Worm (Caenorhabditis elegans) whole organism, L1 larva: ENCODE measurements around the gene sahd-1.

Source experiments
- Y116A8C.19 ChIP-seq: sonication (generic microtip); optimal IDR thresholded peaks from 2 replicates; lab custom pipeline; 2016; ENCODE audit warnings: missing compliant biosample characterization, missing genetic modification characterization, borderline replicate concordance
- alr-1 ChIP-seq: fragments of 200-800 bp; sonication (Bioruptor generic); optimal IDR thresholded peaks from 2 replicates; lab custom pipeline; 2018; ENCODE audit warnings: borderline replicate concordance, mild to moderate bottlenecking, missing genetic modification characterization, missing compliant biosample characterization
- blmp-1 ChIP-seq: fragments of 150-350 bp; optimal IDR thresholded peaks from 2 replicates; lab custom pipeline; 2014; ENCODE audit warnings: missing biosample characterization, missing genetic modification characterization
- ceh-63 ChIP-seq: fragments of 200-800 bp; sonication (Bioruptor generic); optimal IDR thresholded peaks from 2 replicates; lab custom pipeline; 2018; ENCODE audit warnings: mild to moderate bottlenecking, missing genetic modification characterization, missing compliant biosample characterization
- ceh-82 ChIP-seq, 3 experiments: fragments of 150-350 bp in 1 of 3; sonication (generic microtip) in 2 of 3; optimal IDR thresholded peaks; 2 replicates each; lab custom pipeline; 2014 to 2017; ENCODE audit warnings: missing biosample characterization in 3 of 3, missing genetic modification characterization in 3 of 3
- ceh-88 ChIP-seq: fragments of 200-800 bp; sonication (Bioruptor generic); IDR thresholded peaks from 2 replicates; pipeline ENCODE4 v1.3.6; 2022; ENCODE audit warnings: missing genetic modification characterization, missing compliant biosample characterization
- dpl-1 ChIP-seq, 3 experiments: fragments of 150-350 bp in 2 of 3; sonication (generic microtip) in 1 of 3; optimal IDR thresholded peaks; 2 replicates each; lab custom pipeline; 2014 to 2017; ENCODE audit warnings: missing biosample characterization in 3 of 3, missing genetic modification characterization in 3 of 3, missing genetic modification reagents in 3 of 3
- efl-1 ChIP-seq, 4 experiments: fragments of 150-350 bp; optimal IDR thresholded peaks in 3 of 4; peaks in 1 of 4; 1 replicate in 1 of 4; 2 replicates in 3 of 4; lab custom pipeline; 2014; ENCODE audit warnings: missing biosample characterization in 2 of 4, missing genetic modification characterization in 2 of 4, missing genetic modification reagents in 2 of 4
- efl-3 ChIP-seq: fragments of 200-800 bp; sonication (Bioruptor generic); optimal IDR thresholded peaks from 2 replicates; lab custom pipeline; 2018; ENCODE audit warnings: mild to moderate bottlenecking, missing genetic modification characterization, missing compliant biosample characterization
- egl-27 ChIP-seq, 2 experiments: fragments of 150-350 bp in 1 of 2; sonication (generic microtip); optimal IDR thresholded peaks; 3 replicates each; lab custom pipeline; 2017 to 2018; ENCODE audit warnings: missing biosample characterization in 2 of 2, missing genetic modification characterization in 2 of 2, missing genetic modification reagents in 2 of 2
- elt-2 ChIP-seq: sonication (generic microtip); optimal IDR thresholded peaks from 2 replicates; lab custom pipeline; 2016; ENCODE audit warnings: missing genetic modification characterization, mild to moderate bottlenecking, inconsistent platforms, missing compliant biosample characterization, missing genetic modification reagents
- fkh-8 ChIP-seq: sonication (generic microtip); optimal IDR thresholded peaks from 2 replicates; lab custom pipeline; 2016; ENCODE audit warnings: mild to moderate bottlenecking, missing genetic modification characterization, missing compliant biosample characterization
- lin-35 ChIP-seq, 2 experiments: fragments of 150-350 bp; optimal IDR thresholded peaks; 2 replicates each; lab custom pipeline; 2014; ENCODE audit warnings: missing biosample characterization in 2 of 2, missing genetic modification characterization in 2 of 2, missing genetic modification reagents in 2 of 2
- lsy-2 ChIP-seq, 2 experiments: fragments of 150-350 bp; optimal IDR thresholded peaks; 2 replicates each; lab custom pipeline; 2014; ENCODE audit warnings: missing biosample characterization in 2 of 2, missing genetic modification characterization in 2 of 2
- mdl-1 ChIP-seq, 2 experiments: fragments of 150-350 bp; optimal IDR thresholded peaks; 2 replicates each; lab custom pipeline; 2014 to 2017; ENCODE audit warnings: missing biosample characterization in 2 of 2, missing genetic modification characterization in 2 of 2, inconsistent platforms in 1 of 2
- nhr-20 ChIP-seq: sonication (generic microtip); optimal IDR thresholded peaks from 2 replicates; lab custom pipeline; 2016; ENCODE audit warnings: mild to moderate bottlenecking, missing genetic modification characterization, missing compliant biosample characterization
- nhr-237 ChIP-seq: fragments of 150-350 bp; optimal IDR thresholded peaks from 2 replicates; lab custom pipeline; 2014; ENCODE audit warnings: missing biosample characterization, missing genetic modification characterization
- nhr-71 ChIP-seq: sonication (generic microtip); optimal IDR thresholded peaks from 2 replicates; lab custom pipeline; 2016; ENCODE audit warnings: mild to moderate bottlenecking, missing genetic modification characterization, moderate library complexity, missing compliant biosample characterization
- nhr-76 ChIP-seq: sonication (generic microtip); optimal IDR thresholded peaks from 2 replicates; lab custom pipeline; 2017; ENCODE audit warnings: missing biosample characterization, missing genetic modification characterization
- nhr-84 ChIP-seq: sonication (generic microtip); optimal IDR thresholded peaks from 2 replicates; lab custom pipeline; 2017; ENCODE audit warnings: missing biosample characterization, missing genetic modification characterization
- pqm-1 ChIP-seq: sonication (generic microtip); optimal IDR thresholded peaks from 3 replicates; lab custom pipeline; 2017; ENCODE audit warnings: missing biosample characterization, missing genetic modification characterization
- rnt-1 ChIP-seq: sonication (generic microtip); optimal IDR thresholded peaks from 2 replicates; lab custom pipeline; 2016; ENCODE audit warnings: mild to moderate bottlenecking, missing genetic modification characterization, moderate library complexity, missing compliant biosample characterization
- skn-1 ChIP-seq: fragments of 150-350 bp; optimal IDR thresholded peaks from 2 replicates; lab custom pipeline; 2014; ENCODE audit warnings: missing biosample characterization, missing genetic modification characterization
- snu-23 ChIP-seq: sonication (generic microtip); optimal IDR thresholded peaks from 2 replicates; lab custom pipeline; 2016; ENCODE audit warnings: missing genetic modification characterization, missing compliant biosample characterization
- sox-4 ChIP-seq: sonication (generic microtip); optimal IDR thresholded peaks from 2 replicates; lab custom pipeline; 2016; ENCODE audit warnings: missing genetic modification characterization, missing compliant biosample characterization
- sup-37 ChIP-seq: fragments of 200-800 bp; sonication (Bioruptor generic); optimal IDR thresholded peaks from 2 replicates; lab custom pipeline; 2018; ENCODE audit warnings: mild to moderate bottlenecking, missing genetic modification characterization, missing compliant biosample characterization
- swsn-7 ChIP-seq: sonication (generic microtip); optimal IDR thresholded peaks from 2 replicates; lab custom pipeline; 2016; ENCODE audit warnings: missing genetic modification characterization, missing compliant biosample characterization
- unc-98 ChIP-seq: fragments of 200-800 bp; sonication (Bioruptor generic); IDR thresholded peaks from 2 replicates; pipeline ENCODE4 v1.3.6; 2022; ENCODE audit warnings: missing genetic modification characterization, missing compliant biosample characterization
- ztf-4 ChIP-seq: fragments of 150-350 bp; optimal IDR thresholded peaks from 2 replicates; lab custom pipeline; 2014; ENCODE audit warnings: missing biosample characterization, missing genetic modification characterization

Gene sahd-1

ce11 chrII:5514846-5515245 is at the start of gene sahd-1:
Gene sahd-1, minus strand, starts transcription at chrII:5514945.
- TF ChIP-seq lsy-2 (tag; optimal IDR thresholded peaks at IDR 0.05; lab: Kevin White, UChicago) (no peak), elt-2 (tag; lab: Kevin White, UChicago) (peak; percentile 53)

- TF ChIP-seq lsy-2 (tag; optimal IDR thresholded peaks at IDR 0.05; lab: Kevin White, UChicago) (no peak), pqm-1 (tag; lab: Kevin White, UChicago) (no peak), elt-2 (tag; lab: Kevin White, UChicago) (peak; percentile 92)
Observed at ce11 chrII:5561392-5561791, 46.6 kb upstream of the sahd-1 start, which contains the start of gene C17C3.3. Gene C17C3.3, plus strand, starts transcription at chrII:5561737.

DNA sequence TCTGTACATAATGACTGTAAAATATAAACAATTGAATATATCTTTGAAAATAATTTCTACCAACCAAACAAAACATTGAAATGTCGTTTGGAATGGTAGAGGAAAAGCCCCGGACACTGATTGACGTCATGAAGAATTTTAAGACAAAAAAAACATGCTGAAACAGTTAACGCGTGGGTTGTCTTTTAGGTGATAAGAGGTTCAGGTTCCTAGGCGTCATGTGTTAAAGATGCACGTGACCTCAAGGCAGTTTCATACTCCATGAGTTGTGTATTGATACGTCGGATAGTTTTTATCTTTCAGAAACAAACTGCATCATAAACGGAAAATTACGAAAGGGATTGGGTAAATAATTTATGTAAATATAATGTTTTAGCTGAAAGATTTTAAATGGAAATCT is 42.4 kb upstream of the sahd-1 start:
- TF ChIP-seq mdl-1 (tag; optimal IDR thresholded peaks at IDR 0.05; lab: Kevin White, UChicago): peak in 1 of 2 experiments; percentile 22
- no peak for TF ChIP-seq ztf-4 (tag; lab: Kevin White, UChicago)
- peak in 1 of 2 experiments; percentile 57 for TF ChIP-seq lin-35 (GFP tag; optimal IDR thresholded peaks at IDR 0.05; lab: Kevin White, UChicago)
- peak; percentile 59 for TF ChIP-seq nhr-71 (tag; lab: Kevin White, UChicago)
- peak; percentile 99 for TF ChIP-seq elt-2 (tag; lab: Kevin White, UChicago)
- TF ChIP-seq nhr-237: no peak
- no peak for TF ChIP-seq alr-1 (tag; lab: Kevin White, UChicago)
- TF ChIP-seq nhr-20 (tag; lab: Kevin White, UChicago): peak; percentile 21

DNA sequence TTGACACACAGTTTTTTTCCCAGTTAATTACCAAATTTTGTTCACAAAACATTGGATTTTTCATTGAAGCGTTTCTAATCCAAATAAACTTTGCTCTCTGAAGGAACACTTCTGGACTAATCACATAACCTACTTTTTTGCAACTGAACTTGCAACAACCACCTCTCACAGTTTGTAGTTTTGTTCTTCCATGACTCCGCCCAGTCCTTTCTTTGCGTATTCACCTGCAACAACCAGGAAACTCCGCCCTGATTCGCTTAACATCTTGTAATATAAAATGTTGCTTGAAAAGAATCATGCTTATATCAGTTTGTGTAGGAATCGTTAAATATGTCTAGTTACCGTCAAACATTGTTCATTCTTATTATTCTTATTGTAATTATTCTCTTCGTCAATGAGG is 41.7 kb upstream of the sahd-1 start, which contains the start of gene ins-11:
TSS of gene ins-11 (plus strand) at position 301 of the 400 bp plus-strand sequence.
- no peak for TF ChIP-seq Y116A8C.19 (tag; lab: Kevin White, UChicago)
- no peak for TF ChIP-seq snu-23
- no peak for TF ChIP-seq ceh-88 (GFP tag; lab: Robert Waterston, UW)
- no peak for TF ChIP-seq rnt-1 (tag; lab: Kevin White, UChicago)
- TF ChIP-seq egl-27 (tag; optimal IDR thresholded peaks at IDR 0.05; lab: Kevin White, UChicago): no peak
- no peak for TF ChIP-seq nhr-84 (tag; lab: Kevin White, UChicago)
- TF ChIP-seq dpl-1 (GFP tag; optimal IDR thresholded peaks at IDR 0.05; lab: Kevin White, UChicago): no peak

ce11 chrII:5555522-5555921 is 40.8 kb upstream of the sahd-1 start:
- TF ChIP-seq sox-4 (tag; lab: Kevin White, UChicago) (no peak), fkh-8 (tag; lab: Kevin White, UChicago) (no peak), nhr-71 (tag; lab: Kevin White, UChicago) (no peak), ceh-63 (GFP tag; lab: Kevin White, UChicago) (no peak), skn-1 (tag; lab: Kevin White, UChicago) (no peak), sup-37 (GFP tag; lab: Kevin White, UChicago) (no peak), nhr-76 (tag; lab: Kevin White, UChicago) (no peak), efl-3 (GFP tag; lab: Kevin White, UChicago) (no peak), efl-1 (optimal IDR thresholded peaks at IDR 0.05; lab: Kevin White, UChicago) (no peak), efl-1 (GFP tag; optimal IDR thresholded peaks at IDR 0.05 in 1 of 2; lab: Kevin White, UChicago) (peak in 1 of 2 experiments; percentile 76), egl-27 (tag; optimal IDR thresholded peaks at IDR 0.05; lab: Kevin White, UChicago) (no peak), elt-2 (tag; lab: Kevin White, UChicago) (peak; percentile 66)

ce11 chrII:5554788-5555187 is 40.0 kb upstream of the sahd-1 start:
- TF ChIP-seq swsn-7 (tag; lab: Kevin White, UChicago): no peak

DNA sequence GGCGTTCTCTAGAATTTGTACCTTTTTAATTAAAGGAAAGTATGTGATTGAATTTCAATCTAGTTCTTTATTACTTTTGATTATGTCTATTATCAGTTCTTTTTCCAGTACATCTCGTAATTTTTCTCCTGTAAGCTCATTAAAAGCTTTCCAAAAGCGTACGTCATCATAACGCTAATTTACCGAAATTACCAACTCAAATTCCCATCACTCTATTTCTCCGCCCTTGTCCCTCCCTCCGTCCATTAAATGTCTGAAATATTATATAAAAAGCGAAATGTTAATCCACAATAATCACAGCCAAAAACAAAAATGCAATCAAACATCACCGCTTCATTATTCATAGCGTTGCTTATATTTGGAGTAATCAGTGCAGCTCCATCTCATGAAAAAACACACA is 39.6 kb upstream of the sahd-1 start, which contains the start of gene ins-12:
TSS of gene ins-12 (plus strand) at position 301 of the 400 bp plus-strand sequence.
- no peak for TF ChIP-seq blmp-1 (tag; lab: Kevin White, UChicago)
- no peak for TF ChIP-seq pqm-1 (tag; lab: Kevin White, UChicago)
- no peak for TF ChIP-seq ceh-82 (tag; optimal IDR thresholded peaks at IDR 0.05; lab: Kevin White, UChicago)
- TF ChIP-seq ceh-63 (GFP tag; lab: Kevin White, UChicago): no peak
- no peak for TF ChIP-seq nhr-20 (tag; lab: Kevin White, UChicago)
- TF ChIP-seq unc-98 (GFP tag; lab: Robert Waterston, UW): no peak
